Worm (Caenorhabditis elegans): ENCODE measurements around the gene C18H7.1.
A peak's percentile ranks its signal among the peaks of the same experiment; 100 is the strongest.

DNA sequence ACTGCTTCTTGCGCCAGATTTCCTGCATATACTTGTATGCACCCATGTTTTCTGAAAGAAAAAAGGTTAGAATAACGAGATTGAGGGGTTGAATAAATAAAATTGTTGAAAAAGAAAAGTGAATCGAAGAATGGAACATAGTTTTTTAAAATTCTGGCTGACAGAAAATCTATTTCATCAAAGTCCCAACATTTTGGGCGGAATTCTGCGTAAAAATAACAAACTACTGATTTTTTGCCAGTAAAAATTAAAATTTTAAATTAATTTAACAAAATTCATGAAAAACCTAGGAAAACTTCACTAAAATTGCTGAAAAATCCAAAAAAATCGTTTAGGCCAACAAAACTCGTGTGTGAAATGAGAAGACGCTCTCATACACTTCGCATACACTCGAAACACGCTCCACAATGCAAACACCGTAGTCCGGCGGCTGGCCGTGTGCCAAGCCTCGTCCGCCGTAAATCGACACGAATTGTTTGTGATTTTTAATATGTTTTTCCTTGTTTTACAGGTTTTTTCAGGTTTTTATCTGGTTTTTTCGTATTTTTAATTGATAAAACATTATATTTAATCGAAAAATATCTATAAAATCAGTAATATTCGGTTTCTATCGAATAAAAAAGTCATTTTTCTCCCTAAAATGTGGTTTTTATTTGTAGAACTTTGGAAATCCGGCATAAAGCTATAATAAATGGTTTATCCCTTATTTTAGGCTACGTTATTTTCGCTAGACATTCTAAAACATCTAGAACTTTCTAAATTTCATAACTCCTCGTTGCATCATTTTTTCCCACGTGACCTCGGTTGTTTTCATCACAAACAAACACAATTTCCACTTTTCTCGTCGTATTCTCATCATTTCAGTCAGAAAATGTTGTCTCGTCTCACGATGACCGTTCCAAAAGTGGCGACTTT, 39.4 kb downstream of the C18H7.1 start, which contains the start of the genes rpl-15 and K11H12.8:
- TF ChIP-seq cog-1 (tag; optimal IDR thresholded peaks at IDR 0.05) (peak; percentile 99), ref-1 (GFP tag; conservative IDR thresholded peaks at IDR 0.05) (peak; percentile 66), ztf-29 (GFP tag; IDR thresholded peaks at IDR 0.05) (peak; percentile 94), klf-2 (GFP tag; conservative IDR thresholded peaks at IDR 0.05) (peak; percentile 87), flt-1 (GFP tag; IDR thresholded peaks at IDR 0.05) (peak; percentile 96), T22C8.4 (GFP tag; IDR thresholded peaks at IDR 0.05) (peak; percentile 81)

Measured in whole organism, midembryonic.